Worm (Caenorhabditis elegans): Measurements from ENCODE around the gene cebp-1.

DNA sequence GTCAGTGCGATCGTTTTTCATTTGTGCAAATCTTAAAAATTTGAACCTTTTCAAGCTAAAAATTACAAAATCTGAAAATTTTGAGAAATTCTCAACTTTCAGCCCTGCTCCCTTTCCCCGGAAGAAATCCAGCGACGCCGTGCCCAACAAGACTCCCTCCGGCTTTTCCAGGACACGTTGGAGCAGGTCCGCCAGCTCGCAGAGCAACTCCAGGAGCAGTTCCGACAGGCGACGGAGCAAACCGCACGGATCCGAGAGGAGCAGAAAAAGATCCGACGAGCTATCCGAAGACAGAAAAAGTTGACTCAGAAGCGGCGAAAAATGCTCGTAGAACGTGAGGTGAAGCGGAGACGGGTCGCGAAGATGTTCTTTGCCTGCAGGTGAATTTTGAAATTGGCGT is 2.4 kb downstream of the cebp-1 start:
- TF ChIP-seq nhr-11 (tag; optimal IDR thresholded peaks at IDR 0.05) (no peak), ama-1 (optimal IDR thresholded peaks at IDR 0.05) (no peak), dmd-6 (GFP tag; IDR thresholded peaks at IDR 0.05) (no peak), F44E2.7 (GFP tag; IDR thresholded peaks at IDR 0.05) (no peak), zip-2 (tag; optimal IDR thresholded peaks at IDR 0.05) (no peak), aly-2 (tag; optimal IDR thresholded peaks at IDR 0.05) (no peak), pqm-1 (tag; optimal IDR thresholded peaks at IDR 0.05) (no peak), F49E8.2 (tag; optimal IDR thresholded peaks at IDR 0.05; ENCODE audit: borderline replicate concordance) (no peak), madf-5 (GFP tag; IDR thresholded peaks at IDR 0.05) (no peak), jun-1 (tag; optimal IDR thresholded peaks at IDR 0.05) (no peak), lin-13 (GFP tag; optimal IDR thresholded peaks at IDR 0.05) (no peak)

Data from whole organism, L4 larva.